Worm (Caenorhabditis elegans) whole organism, L4 larva: ENCODE data around the gene hil-4.

ENCODE experiments used
- arid-1 ChIP-seq: fragments of 200-800 bp; sonication (Bioruptor generic); conservative IDR thresholded peaks from 2 replicates; pipeline ENCODE4 v1.3.6; 2022; ENCODE audit warnings: missing genetic modification reagents, missing genetic modification characterization, missing compliant biosample characterization
- ceh-62 ChIP-seq: sonication (generic microtip); optimal IDR thresholded peaks from 2 replicates; lab custom pipeline; 2017; ENCODE audit warnings: missing biosample characterization, missing genetic modification characterization
- ctbp-1 ChIP-seq: fragments of 200-800 bp; sonication (Bioruptor generic); IDR thresholded peaks from 2 replicates; pipeline ENCODE4 v1.3.6; 2022; ENCODE audit warnings: missing genetic modification reagents, missing genetic modification characterization, missing compliant biosample characterization
- fos-1 ChIP-seq: fragments of 150-350 bp; optimal IDR thresholded peaks from 2 replicates; lab custom pipeline; 2014; ENCODE audit warnings: missing biosample characterization, missing genetic modification characterization
- lsy-2 ChIP-seq, 2 experiments: fragments of 150-350 bp in 1 of 2; sonication (generic microtip) in 1 of 2; optimal IDR thresholded peaks; 2 replicates each; lab custom pipeline; 2014 to 2017; ENCODE audit warnings: missing biosample characterization in 2 of 2, missing genetic modification characterization in 2 of 2
- spr-1 ChIP-seq: sonication (generic microtip); optimal IDR thresholded peaks from 2 replicates; lab custom pipeline; 2016; ENCODE audit warnings: mild to moderate bottlenecking, missing genetic modification characterization, missing compliant biosample characterization
- unc-39 ChIP-seq: sonication (generic microtip); optimal IDR thresholded peaks from 2 replicates; lab custom pipeline; 2017; ENCODE audit warnings: missing biosample characterization, missing genetic modification characterization
- zfp-3 ChIP-seq: fragments of 200-800 bp; sonication (Bioruptor generic); conservative IDR thresholded peaks from 2 replicates; pipeline ENCODE4 v1.3.6; 2022; ENCODE audit warnings: missing genetic modification reagents, missing genetic modification characterization, missing compliant biosample characterization
- zip-2 ChIP-seq: fragments of 150-350 bp; optimal IDR thresholded peaks from 2 replicates; lab custom pipeline; 2014; ENCODE audit warnings: missing biosample characterization, missing genetic modification characterization

DNA sequence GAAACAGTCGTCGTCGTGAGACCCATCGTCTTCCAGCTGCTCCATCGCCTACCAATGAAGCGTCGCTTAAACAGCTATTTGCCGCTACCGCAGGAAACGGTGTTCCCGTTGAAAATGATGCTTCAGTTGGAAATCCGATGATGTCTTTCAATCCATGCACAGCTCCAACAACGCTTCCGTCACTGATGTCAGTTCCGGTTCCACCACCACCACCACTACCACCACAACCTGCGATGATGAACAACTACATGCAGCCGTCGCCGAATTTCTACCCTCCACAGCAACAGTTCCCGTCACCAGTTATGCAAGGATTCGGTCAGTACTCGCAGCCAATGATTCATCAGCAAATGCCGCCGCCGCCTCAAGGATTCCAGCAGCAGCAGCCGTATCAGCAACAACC lies 20.2 kb upstream of the hil-4 start:
- TF ChIP-seq lsy-2 (tag; optimal IDR thresholded peaks at IDR 0.05; lab: Kevin White, UChicago) (no peak), unc-39 (tag; lab: Kevin White, UChicago) (no peak), arid-1 (GFP tag; lab: Robert Waterston, UW) (no peak), fos-1 (tag; lab: Kevin White, UChicago) (no peak), spr-1 (tag; lab: Kevin White, UChicago) (no peak), zip-2 (tag; lab: Kevin White, UChicago) (no peak), ceh-62 (no peak), zfp-3 (GFP tag; lab: Robert Waterston, UW) (no peak), ctbp-1 (no peak)
